Worm (Caenorhabditis elegans) whole organism, young adult: Measurements from ENCODE around the gene gtf-2F1.
A peak's percentile ranks its signal among the peaks of the same experiment; 100 is the strongest.

ENCODE experiments used
- B0019.2 ChIP-seq: fragments of 200-800 bp; sonication (Bioruptor generic); conservative IDR thresholded peaks from 2 replicates; pipeline ENCODE4 v1.3.6; 2022; ENCODE audit warnings: missing genetic modification reagents, missing genetic modification characterization, missing compliant biosample characterization
- B0035.1 ChIP-seq: sonication (generic microtip); optimal IDR thresholded peaks from 2 replicates; lab custom pipeline; 2016; ENCODE audit warnings: missing genetic modification characterization, mild to moderate bottlenecking, missing compliant biosample characterization, missing genotype, missing genetic modification reagents
- C17E4.6 ChIP-seq: fragments of 200-800 bp; sonication (Bioruptor generic); IDR thresholded peaks from 2 replicates; pipeline ENCODE4 v1.3.6; 2022; ENCODE audit warnings: missing genetic modification reagents, missing genetic modification characterization, missing compliant biosample characterization
- D2030.7 ChIP-seq: fragments of 200-800 bp; sonication (Bioruptor generic); IDR thresholded peaks from 2 replicates; pipeline ENCODE4 v1.3.6; 2022; ENCODE audit warnings: missing genetic modification reagents, missing genetic modification characterization, missing compliant biosample characterization
- F10E7.11 ChIP-seq: sonication (generic microtip); optimal IDR thresholded peaks from 2 replicates; lab custom pipeline; 2017; ENCODE audit warnings: mild to moderate bottlenecking, missing genetic modification characterization, moderate library complexity, missing compliant biosample characterization
- F39B2.1 ChIP-seq: fragments of 200-800 bp; sonication (Bioruptor generic); IDR thresholded peaks from 2 replicates; pipeline ENCODE4 v1.3.6; 2022; ENCODE audit warnings: missing genetic modification reagents, missing genetic modification characterization, missing compliant biosample characterization
- F49E8.2 ChIP-seq: sonication (generic microtip); optimal IDR thresholded peaks from 3 replicates; lab custom pipeline; 2017; ENCODE audit warnings: missing genetic modification characterization, mild to moderate bottlenecking, missing compliant biosample characterization, antibody characterized with exemption, moderate library complexity; ENCODE audit not compliant: insufficient read depth
- F55B11.4 ChIP-seq: sonication (generic microtip); optimal IDR thresholded peaks from 2 replicates; lab custom pipeline; 2016; ENCODE audit warnings: missing compliant biosample characterization, missing genetic modification characterization, borderline replicate concordance; ENCODE audit not compliant: insufficient read depth
- F57A8.1 ChIP-seq: fragments of 200-800 bp; sonication (Bioruptor generic); optimal IDR thresholded peaks from 2 replicates; lab custom pipeline; 2018; ENCODE audit warnings: mild to moderate bottlenecking, missing genetic modification characterization, moderate library complexity, missing compliant biosample characterization
- F57C9.4 ChIP-seq: sonication (generic microtip); optimal IDR thresholded peaks from 2 replicates; lab custom pipeline; 2017; ENCODE audit warnings: mild to moderate bottlenecking, missing genetic modification characterization, missing compliant biosample characterization
- T07F8.4 ChIP-seq: sonication (generic microtip); optimal IDR thresholded peaks from 2 replicates; lab custom pipeline; 2016; ENCODE audit warnings: mild to moderate bottlenecking, missing genetic modification characterization, moderate library complexity, missing compliant biosample characterization
- Y53G8AR.9 ChIP-seq: fragments of 200-800 bp; sonication (Bioruptor generic); conservative IDR thresholded peaks from 2 replicates; pipeline ENCODE4 v1.3.6; 2022; ENCODE audit warnings: missing genetic modification reagents, missing genetic modification characterization, missing compliant biosample characterization
- Y95B8A.8 ChIP-seq: fragments of 200-800 bp; sonication (Bioruptor generic); IDR thresholded peaks from 2 replicates; pipeline ENCODE4 v1.3.6; 2022; ENCODE audit warnings: missing genetic modification reagents, missing genetic modification characterization, missing compliant biosample characterization
- aptf-3 ChIP-seq: fragments of 200-800 bp; sonication (Bioruptor generic); IDR thresholded peaks from 2 replicates; pipeline ENCODE4 v1.3.6; 2022; ENCODE audit warnings: missing genetic modification characterization, missing compliant biosample characterization
- atf-7 ChIP-seq: sonication (generic microtip); optimal IDR thresholded peaks from 2 replicates; lab custom pipeline; 2017; ENCODE audit warnings: mild to moderate bottlenecking, missing genetic modification characterization, missing compliant biosample characterization
- athp-1 ChIP-seq: sonication (generic microtip); optimal IDR thresholded peaks from 2 replicates; lab custom pipeline; 2017; ENCODE audit warnings: mild to moderate bottlenecking, missing genetic modification characterization, missing compliant biosample characterization
- attf-3 ChIP-seq: fragments of 200-800 bp; sonication (Bioruptor generic); conservative IDR thresholded peaks from 2 replicates; pipeline ENCODE4 v1.3.6; 2022; ENCODE audit warnings: missing genetic modification reagents, missing genetic modification characterization, missing compliant biosample characterization
- ceh-40 ChIP-seq: fragments of 200-800 bp; sonication (Bioruptor generic); IDR thresholded peaks from 2 replicates; pipeline ENCODE4 v1.3.6; 2022; ENCODE audit warnings: missing genetic modification characterization, missing compliant biosample characterization
- ceh-58 ChIP-seq: fragments of 200-800 bp; sonication (Bioruptor generic); IDR thresholded peaks from 2 replicates; pipeline ENCODE4 v1.3.6; 2022; ENCODE audit warnings: missing genetic modification characterization, missing compliant biosample characterization
- ceh-79 ChIP-seq: sonication (generic microtip); optimal IDR thresholded peaks from 2 replicates; lab custom pipeline; 2017; ENCODE audit warnings: mild to moderate bottlenecking, missing genetic modification characterization, missing compliant biosample characterization
- chd-7 ChIP-seq: sonication (generic microtip); optimal IDR thresholded peaks from 2 replicates; lab custom pipeline; 2016; ENCODE audit warnings: mild to moderate bottlenecking, missing genetic modification characterization, moderate library complexity, missing compliant biosample characterization
- dpff-1 ChIP-seq: sonication (generic microtip); optimal IDR thresholded peaks from 2 replicates; lab custom pipeline; 2017; ENCODE audit warnings: mild to moderate bottlenecking, missing genetic modification characterization, missing compliant biosample characterization
- efl-1 ChIP-seq: fragments of 150-350 bp; optimal IDR thresholded peaks from 2 replicates; lab custom pipeline; 2014; ENCODE audit warnings: missing biosample characterization, missing genetic modification reagents, missing genetic modification characterization
- egrh-3 ChIP-seq: fragments of 200-800 bp; sonication (Bioruptor generic); IDR thresholded peaks from 2 replicates; pipeline ENCODE4 v1.3.6; 2022; ENCODE audit warnings: missing genetic modification reagents, missing genetic modification characterization, missing compliant biosample characterization
- him-1 ChIP-seq: sonication (generic microtip); optimal IDR thresholded peaks from 2 replicates; lab custom pipeline; 2016; ENCODE audit warnings: missing genotype, missing genetic modification reagents, missing genetic modification characterization, missing compliant biosample characterization
- lag-1 ChIP-seq: fragments of 200-800 bp; sonication (Bioruptor generic); IDR thresholded peaks from 2 replicates; pipeline ENCODE4 v1.3.6; 2022; ENCODE audit warnings: missing genetic modification reagents, missing genetic modification characterization, missing compliant biosample characterization
- let-607 ChIP-seq, 2 experiments: fragments of 200-800 bp in 1 of 2; sonication (Bioruptor generic) in 1 of 2; sonication (generic microtip) in 1 of 2; optimal IDR thresholded peaks; 2 replicates each; lab custom pipeline; 2016 to 2018; ENCODE audit warnings: mild to moderate bottlenecking in 2 of 2, missing compliant biosample characterization in 2 of 2, missing genetic modification characterization in 2 of 2, moderate library complexity in 2 of 2, missing genotype in 1 of 2
- lin-26 ChIP-seq: fragments of 200-800 bp; sonication (Bioruptor generic); IDR thresholded peaks from 2 replicates; pipeline ENCODE4 v1.3.6; 2022; ENCODE audit warnings: missing genetic modification reagents, missing genetic modification characterization, missing compliant biosample characterization
- lsy-27 ChIP-seq: sonication (generic microtip); optimal IDR thresholded peaks from 2 replicates; lab custom pipeline; 2017; ENCODE audit warnings: missing genetic modification characterization, mild to moderate bottlenecking, missing compliant biosample characterization, antibody characterized with exemption, missing genotype, borderline replicate concordance; ENCODE audit not compliant: insufficient read depth
- madf-6 ChIP-seq: fragments of 200-800 bp; sonication (Bioruptor generic); IDR thresholded peaks from 2 replicates; pipeline ENCODE4 v1.3.6; 2022; ENCODE audit warnings: missing genetic modification reagents, missing genetic modification characterization, missing compliant biosample characterization
- mel-28 ChIP-seq: sonication (generic microtip); optimal IDR thresholded peaks from 2 replicates; lab custom pipeline; 2016; ENCODE audit warnings: borderline replicate concordance, mild to moderate bottlenecking, missing genetic modification characterization, missing compliant biosample characterization
- mes-4 ChIP-seq: sonication (generic microtip); optimal IDR thresholded peaks from 2 replicates; lab custom pipeline; 2016; ENCODE audit warnings: missing genotype, missing genetic modification characterization, missing compliant biosample characterization
- mxl-1 ChIP-seq: sonication (generic microtip); optimal IDR thresholded peaks from 2 replicates; lab custom pipeline; 2016; ENCODE audit warnings: missing genetic modification characterization, missing compliant biosample characterization
- nfya-2 ChIP-seq: fragments of 200-800 bp; sonication (Bioruptor generic); IDR thresholded peaks from 2 replicates; pipeline ENCODE4 v1.3.6; 2022; ENCODE audit warnings: missing genetic modification reagents, missing genetic modification characterization, missing compliant biosample characterization
- nhr-179 ChIP-seq: sonication (generic microtip); optimal IDR thresholded peaks from 2 replicates; lab custom pipeline; 2016; ENCODE audit warnings: mild to moderate bottlenecking, missing genetic modification characterization, missing compliant biosample characterization
- nhr-80 ChIP-seq: sonication (generic microtip); optimal IDR thresholded peaks from 2 replicates; lab custom pipeline; 2016; ENCODE audit warnings: missing genetic modification characterization, missing compliant biosample characterization
- rcor-1 ChIP-seq: fragments of 200-800 bp; sonication (Bioruptor generic); IDR thresholded peaks from 2 replicates; pipeline ENCODE4 v1.3.6; 2022; ENCODE audit warnings: missing genetic modification reagents, missing genetic modification characterization, missing compliant biosample characterization
- rpc-1 ChIP-seq, 2 experiments: fragments of 150-350 bp in 1 of 2; sonication (generic microtip) in 1 of 2; optimal IDR thresholded peaks; 2 replicates each; lab custom pipeline; 2014 to 2018; ENCODE audit warnings: missing biosample characterization in 1 of 2, missing genetic modification characterization in 1 of 2, missing genetic modification reagents in 1 of 2, missing genotype in 1 of 2
- sea-2 ChIP-seq: fragments of 200-800 bp; sonication (Bioruptor generic); IDR thresholded peaks from 2 replicates; pipeline ENCODE4 v1.3.6; 2022; ENCODE audit warnings: missing genetic modification characterization, missing compliant biosample characterization
- unc-130 ChIP-seq: sonication (generic microtip); optimal IDR thresholded peaks from 2 replicates; lab custom pipeline; 2016; ENCODE audit warnings: missing genetic modification reagents, missing genetic modification characterization, missing compliant biosample characterization
- xnd-1 ChIP-seq: sonication (generic microtip); optimal IDR thresholded peaks from 2 replicates; lab custom pipeline; 2016; ENCODE audit warnings: missing genotype, missing genetic modification reagents, missing genetic modification characterization, missing compliant biosample characterization
- ztf-18 ChIP-seq: sonication (generic microtip); optimal IDR thresholded peaks from 2 replicates; lab custom pipeline; 2016; ENCODE audit warnings: missing genotype, mild to moderate bottlenecking, missing genetic modification characterization, missing compliant biosample characterization

Gene gtf-2F1

DNA sequence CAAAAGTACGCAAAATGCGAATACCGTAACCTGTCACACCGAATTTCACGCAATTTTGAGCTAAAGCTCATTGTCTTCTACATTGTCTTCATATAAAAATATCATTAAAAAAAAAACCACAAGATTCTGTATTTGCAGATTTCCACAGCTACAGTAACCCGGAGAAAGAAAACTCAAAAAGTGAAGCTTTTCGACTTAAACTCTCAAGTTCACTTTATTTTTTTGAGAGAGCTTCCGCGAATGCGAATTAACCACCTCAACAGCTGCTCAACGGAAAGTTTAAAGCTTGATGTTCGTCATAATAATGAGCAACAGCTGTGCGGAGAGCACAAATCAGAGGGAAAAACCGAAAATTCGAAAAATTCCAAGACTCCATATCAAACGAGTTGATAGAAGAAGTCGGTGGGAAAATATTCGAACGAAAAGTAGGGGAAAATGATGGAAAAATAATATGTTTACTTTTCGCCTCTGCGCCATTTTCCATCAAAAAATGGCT, 8.3 kb upstream of the gtf-2F1 start:
- TF ChIP-seq D2030.7 (GFP tag; lab: Robert Waterston, UW) (no peak), mes-4 (tag; lab: Kevin White, UChicago) (no peak), athp-1 (tag; lab: Kevin White, UChicago) (no peak), ceh-79 (no peak)
- TF ChIP-seq, all 124 proteins: peak for 0

DNA sequence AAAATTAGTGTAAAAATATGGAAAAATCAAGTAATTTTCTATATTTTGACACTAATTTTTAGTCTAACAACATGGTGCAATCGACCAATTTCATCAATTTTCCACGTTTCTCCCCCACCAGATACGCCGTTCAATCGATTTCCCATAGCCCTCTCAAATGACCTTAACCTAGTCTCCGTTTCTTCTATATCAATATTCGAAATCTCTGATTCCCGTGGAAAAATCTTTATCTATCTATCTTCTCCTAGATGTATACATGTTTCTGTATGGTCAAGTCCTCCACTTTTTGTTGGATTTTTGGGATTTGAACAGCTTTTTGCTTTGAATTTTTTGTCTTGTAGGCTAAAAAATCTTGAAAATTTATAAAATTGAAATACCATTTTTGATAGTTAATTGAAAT, 7.2 kb upstream of the gtf-2F1 start:
- TF ChIP-seq let-607 (tag; optimal IDR thresholded peaks at IDR 0.05; lab: Kevin White, UChicago), result no peak
- TF ChIP-seq ztf-18 (tag; lab: Kevin White, UChicago), result no peak
- TF ChIP-seq mes-4 (tag; lab: Kevin White, UChicago), result no peak
- TF ChIP-seq F49E8.2 (tag; lab: Kevin White, UChicago), result no peak
- TF ChIP-seq nhr-80 (tag; lab: Kevin White, UChicago), result no peak
- TF ChIP-seq rpc-1 (optimal IDR thresholded peaks at IDR 0.05; lab: Kevin White, UChicago), result no peak
- TF ChIP-seq rpc-1 (tag; optimal IDR thresholded peaks at IDR 0.05; lab: Kevin White, UChicago), result no peak
- TF ChIP-seq nfya-2 (GFP tag; lab: Robert Waterston, UW), result no peak
- no peak for TF ChIP-seq him-1

DNA sequence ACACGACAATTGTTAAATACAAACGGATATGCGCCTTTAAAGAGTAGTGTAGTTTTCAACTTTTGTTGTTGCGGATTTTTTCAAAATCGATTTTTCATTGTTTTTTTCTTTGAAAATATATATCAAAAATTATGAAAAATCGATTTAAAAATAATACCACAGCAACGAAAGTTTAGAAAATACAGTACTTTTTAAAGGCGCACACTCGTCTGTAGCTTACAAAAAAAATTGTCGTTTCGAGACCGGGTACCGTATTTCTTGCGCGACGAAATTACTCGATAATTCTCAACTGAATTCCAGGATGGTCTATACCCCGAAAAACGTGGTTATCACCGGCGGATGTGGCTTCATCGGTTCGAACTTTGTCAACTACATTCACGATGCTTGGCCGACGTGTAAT, 6.6 kb upstream of the gtf-2F1 start, which contains the start of gene rml-4:
TSS of gene rml-4 (plus strand) at position 301 of the 400 bp plus-strand sequence.
- TF ChIP-seq T07F8.4 (tag; lab: Kevin White, UChicago) (no peak), atf-7 (tag; lab: Kevin White, UChicago) (no peak), ceh-58 (no peak), lin-26 (no peak), sea-2 (no peak), lsy-27 (tag; lab: Kevin White, UChicago) (no peak), B0035.1 (tag; lab: Kevin White, UChicago) (no peak), F10E7.11 (no peak), nfya-2 (GFP tag; lab: Robert Waterston, UW) (no peak), C17E4.6 (GFP tag; lab: Robert Waterston, UW) (no peak), chd-7 (tag; lab: Kevin White, UChicago) (no peak)

DNA sequence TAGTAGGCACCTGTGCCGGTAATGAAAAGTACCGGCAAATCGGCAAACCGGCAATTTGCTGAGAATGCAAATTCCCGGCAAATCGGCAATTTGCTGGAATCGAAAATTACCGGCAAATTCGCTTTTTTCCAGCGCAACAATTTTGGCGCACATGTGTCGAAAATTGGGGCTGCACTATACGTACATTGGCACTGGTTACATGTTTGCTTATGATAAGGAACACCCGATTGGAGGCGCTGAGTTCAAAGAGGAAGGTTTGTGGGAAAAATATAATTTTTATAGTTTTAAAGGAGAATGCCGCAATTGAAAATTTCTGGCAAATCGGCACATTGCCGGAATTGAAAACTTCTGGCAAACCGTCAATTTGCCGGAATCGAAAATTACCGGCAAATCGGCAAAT, 4.1 kb upstream of the gtf-2F1 start:
- TF ChIP-seq aptf-3 (GFP tag; lab: Robert Waterston, UW), result no peak
- TF ChIP-seq nhr-80 (tag; lab: Kevin White, UChicago), result peak; percentile 35
- TF ChIP-seq Y95B8A.8 (GFP tag; lab: Robert Waterston, UW), result 0 out of 2 replicates have a peak, but pooled peaks have one; percentile 41

DNA sequence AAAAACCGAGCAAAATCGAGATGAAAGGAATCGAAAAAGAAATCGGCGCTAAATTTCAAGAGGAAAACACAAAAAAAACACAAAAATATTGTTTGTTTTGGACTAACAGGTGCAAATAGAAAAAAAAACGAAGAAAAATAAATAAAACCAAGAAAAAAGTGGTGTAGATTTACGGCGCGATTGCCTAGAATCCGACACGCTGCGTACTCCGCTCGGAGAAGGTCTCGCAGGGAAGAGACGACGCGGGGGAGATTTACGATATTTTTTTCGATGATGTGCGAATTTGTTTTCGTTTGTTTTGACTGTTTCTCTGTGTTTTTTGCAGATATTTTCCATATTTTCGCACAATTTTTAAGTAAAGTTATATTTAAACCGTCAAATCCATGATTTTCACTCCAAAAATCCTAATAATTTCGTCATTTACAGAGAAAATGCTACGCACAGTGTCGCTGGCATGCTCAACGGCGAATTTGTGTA, 2.1 kb upstream of the gtf-2F1 start, which contains the start of gene sco-1:
TSS of gene sco-1 (plus strand) at position 427 of the 477 bp plus-strand sequence.
- TF ChIP-seq T07F8.4 (tag; lab: Kevin White, UChicago), result peak; percentile 5
- TF ChIP-seq nhr-179 (tag; lab: Kevin White, UChicago), result no peak
- TF ChIP-seq egrh-3 (GFP tag; lab: Robert Waterston, UW), result peak; percentile 60
- peak; percentile 94 for TF ChIP-seq Y53G8AR.9 (GFP tag; lab: Robert Waterston, UW)
- no peak for TF ChIP-seq F57C9.4 (tag; lab: Kevin White, UChicago)
- no peak for TF ChIP-seq F57A8.1 (GFP tag; lab: Kevin White, UChicago)
- TF ChIP-seq ceh-40 (GFP tag; lab: Robert Waterston, UW), result no peak
- no peak for TF ChIP-seq F55B11.4 (tag; lab: Kevin White, UChicago)
- peak; percentile 73 for TF ChIP-seq attf-3
- TF ChIP-seq efl-1 (GFP tag; lab: Kevin White, UChicago), result peak; percentile 59
- no peak for TF ChIP-seq mel-28 (tag; lab: Kevin White, UChicago)
- TF ChIP-seq unc-130 (GFP tag; lab: Kevin White, UChicago), result peak; percentile 77
- no peak for TF ChIP-seq dpff-1
- TF ChIP-seq lag-1, result no peak
- peak; percentile 54 for TF ChIP-seq xnd-1
- TF ChIP-seq madf-6, result peak; percentile 92
- no peak for TF ChIP-seq F39B2.1 (GFP tag; lab: Robert Waterston, UW)
- no peak for TF ChIP-seq mxl-1 (tag; lab: Kevin White, UChicago)
- TF ChIP-seq B0035.1 (tag; lab: Kevin White, UChicago), result no peak
- TF ChIP-seq B0019.2 (GFP tag; lab: Robert Waterston, UW), result peak; percentile 99
- peak; percentile 91 for TF ChIP-seq rcor-1
